Worm (Caenorhabditis elegans) whole organism, L3 larva: ENCODE results near the gene T21H3.5.
A peak's percentile ranks its signal among the peaks of the same experiment; 100 is the strongest.

Experiments used
- R02D3.7 ChIP-seq: fragments of 150-350 bp; optimal IDR thresholded peaks from 2 replicates; lab custom pipeline; 2014; ENCODE audit warnings: missing biosample characterization, missing genetic modification characterization
- ZK546.5 ChIP-seq: sonication (generic microtip); optimal IDR thresholded peaks from 2 replicates; lab custom pipeline; 2017; ENCODE audit warnings: missing biosample characterization, missing genetic modification characterization
- aly-2 ChIP-seq: fragments of 150-350 bp; optimal IDR thresholded peaks from 2 replicates; lab custom pipeline; 2014; ENCODE audit warnings: missing biosample characterization, missing genetic modification characterization
- ceh-82 ChIP-seq: fragments of 150-350 bp; optimal IDR thresholded peaks from 2 replicates; lab custom pipeline; 2014; ENCODE audit warnings: missing biosample characterization, missing genetic modification characterization
- daf-12 ChIP-seq: fragments of 150-350 bp; optimal IDR thresholded peaks from 2 replicates; lab custom pipeline; 2014; ENCODE audit warnings: missing biosample characterization, missing genetic modification reagents, missing genetic modification characterization
- egl-5 ChIP-seq: fragments of 150-350 bp; optimal IDR thresholded peaks from 2 replicates; lab custom pipeline; 2017; ENCODE audit warnings: missing biosample characterization, missing genetic modification reagents, missing genetic modification characterization, inconsistent platforms
- elt-1 ChIP-seq: fragments of 150-350 bp; optimal IDR thresholded peaks from 2 replicates; lab custom pipeline; 2014; ENCODE audit warnings: missing biosample characterization, missing genetic modification characterization
- elt-2 ChIP-seq: sonication (generic microtip); optimal IDR thresholded peaks from 2 replicates; lab custom pipeline; 2016; ENCODE audit warnings: missing genetic modification reagents, mild to moderate bottlenecking, missing genetic modification characterization, missing compliant biosample characterization
- eor-1 ChIP-seq, 2 experiments: fragments of 150-350 bp; optimal IDR thresholded peaks; 2 replicates each; lab custom pipeline; 2014 to 2018; ENCODE audit warnings: missing biosample characterization in 2 of 2, missing genetic modification characterization in 2 of 2
- fkh-10 ChIP-seq: sonication (generic microtip); optimal IDR thresholded peaks from 2 replicates; lab custom pipeline; 2017; ENCODE audit warnings: missing biosample characterization, missing genetic modification reagents, missing genetic modification characterization
- fkh-2 ChIP-seq: fragments of 150-350 bp; optimal IDR thresholded peaks from 2 replicates; lab custom pipeline; 2014; ENCODE audit warnings: missing biosample characterization, missing genetic modification reagents, missing genetic modification characterization
- fos-1 ChIP-seq: fragments of 150-350 bp; optimal IDR thresholded peaks from 2 replicates; lab custom pipeline; 2014; ENCODE audit warnings: missing biosample characterization, missing genetic modification characterization
- hmg-11 ChIP-seq: sonication (generic microtip); optimal IDR thresholded peaks from 2 replicates; lab custom pipeline; 2016; ENCODE audit warnings: missing genetic modification characterization, missing compliant biosample characterization
- jun-1 ChIP-seq: fragments of 150-350 bp; optimal IDR thresholded peaks from 2 replicates; lab custom pipeline; 2014; ENCODE audit warnings: missing biosample characterization, missing genetic modification reagents, missing genetic modification characterization
- lin-15B ChIP-seq: fragments of 150-350 bp; optimal IDR thresholded peaks from 2 replicates; lab custom pipeline; 2014; ENCODE audit warnings: missing biosample characterization, missing genetic modification characterization
- lsy-12 ChIP-seq: sonication (generic microtip); optimal IDR thresholded peaks from 2 replicates; lab custom pipeline; 2016; ENCODE audit warnings: mild to moderate bottlenecking, missing genetic modification characterization, missing compliant biosample characterization
- mml-1 ChIP-seq: fragments of 150-350 bp; sonication (generic microtip); optimal IDR thresholded peaks from 3 replicates; lab custom pipeline; 2014; ENCODE audit warnings: missing biosample characterization, missing genetic modification characterization
- nfya-1 ChIP-seq: sonication (generic microtip); optimal IDR thresholded peaks from 2 replicates; lab custom pipeline; 2017; ENCODE audit warnings: missing genetic modification characterization, mild to moderate bottlenecking, missing compliant biosample characterization, antibody characterized with exemption, moderate library complexity; ENCODE audit not compliant: insufficient read depth
- nhr-12 ChIP-seq: fragments of 150-350 bp; optimal IDR thresholded peaks from 2 replicates; lab custom pipeline; 2014; ENCODE audit warnings: missing biosample characterization, missing genetic modification characterization
- nhr-23 ChIP-seq: fragments of 150-350 bp; optimal IDR thresholded peaks from 2 replicates; lab custom pipeline; 2014; ENCODE audit warnings: missing biosample characterization, missing genetic modification reagents, missing genetic modification characterization
- nhr-237 ChIP-seq: fragments of 150-350 bp; optimal IDR thresholded peaks from 2 replicates; lab custom pipeline; 2014; ENCODE audit warnings: missing biosample characterization, missing genetic modification characterization
- nhr-77 ChIP-seq: fragments of 150-350 bp; optimal IDR thresholded peaks from 2 replicates; lab custom pipeline; 2014; ENCODE audit warnings: missing biosample characterization, missing genetic modification characterization
- pha-4 ChIP-seq: fragments of 150-350 bp; optimal IDR thresholded peaks from 2 replicates; lab custom pipeline; 2014; ENCODE audit warnings: missing biosample characterization, missing genetic modification reagents, missing genetic modification characterization
- pqm-1 ChIP-seq: fragments of 150-350 bp; optimal IDR thresholded peaks from 2 replicates; lab custom pipeline; 2017; ENCODE audit warnings: missing biosample characterization, missing genetic modification characterization, inconsistent platforms
- sea-2 ChIP-seq: fragments of 150-350 bp; sonication (generic microtip); optimal IDR thresholded peaks from 4 replicates; lab custom pipeline; 2014; ENCODE audit warnings: missing biosample characterization, missing genetic modification reagents, missing genetic modification characterization
- skn-1 ChIP-seq: fragments of 150-350 bp; optimal IDR thresholded peaks from 2 replicates; lab custom pipeline; 2014; ENCODE audit warnings: missing biosample characterization, missing genetic modification characterization
- snpc-4 ChIP-seq: fragments of 150-350 bp; optimal IDR thresholded peaks from 2 replicates; lab custom pipeline; 2014; ENCODE audit warnings: missing biosample characterization, missing genetic modification characterization
- unc-39 ChIP-seq: sonication (generic microtip); optimal IDR thresholded peaks from 4 replicates; lab custom pipeline; 2017; ENCODE audit warnings: missing biosample characterization, missing genetic modification characterization
- unc-62 ChIP-seq: fragments of 150-350 bp; sonication (generic microtip); optimal IDR thresholded peaks from 4 replicates; lab custom pipeline; 2014; ENCODE audit warnings: missing biosample characterization, missing genetic modification reagents, missing genetic modification characterization
- zag-1 ChIP-seq: fragments of 150-350 bp; optimal IDR thresholded peaks from 2 replicates; lab custom pipeline; 2014; ENCODE audit warnings: missing biosample characterization, missing genetic modification characterization
- ztf-11 ChIP-seq: fragments of 150-350 bp; optimal IDR thresholded peaks from 2 replicates; lab custom pipeline; 2014; ENCODE audit warnings: missing biosample characterization, missing genetic modification characterization
- ztf-4 ChIP-seq: fragments of 150-350 bp; optimal IDR thresholded peaks from 2 replicates; lab custom pipeline; 2014; ENCODE audit warnings: missing biosample characterization, missing genetic modification characterization

T21H3.5 gene

DNA sequence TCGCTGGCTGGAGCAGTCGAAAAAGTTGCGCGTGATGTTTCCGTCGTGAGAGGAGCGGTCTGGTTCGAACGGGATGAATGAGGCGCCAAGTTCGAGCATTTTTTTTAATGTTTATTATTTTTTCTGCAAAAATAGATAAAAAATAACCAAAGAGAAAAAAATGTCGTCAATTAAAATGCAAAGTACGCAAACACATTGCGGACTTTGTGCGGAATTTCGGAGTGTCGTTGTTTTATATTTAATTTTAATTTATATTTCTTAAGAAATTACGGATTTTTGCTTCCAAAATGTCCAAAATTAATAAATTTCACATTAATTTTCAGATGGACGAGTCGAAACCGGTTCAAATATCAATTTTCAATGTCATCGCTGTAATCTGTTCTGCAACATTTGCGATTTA lies 31.9 kb upstream of the T21H3.5 start, which contains the start of the genes wrb-1 and Y50D4A.4:
TSS of gene wrb-1 (plus strand) at position 78 of the 400 bp plus-strand sequence.
TSS of gene Y50D4A.4 (minus strand) at position 133 of the 400 bp plus-strand sequence.
- TF ChIP-seq lin-15B (tag; lab: Kevin White, UChicago) (peak; percentile 76), unc-62 (GFP tag; lab: Kevin White, UChicago) (no peak), nfya-1 (peak; percentile 56), elt-2 (tag; lab: Kevin White, UChicago) (peak; percentile 16), fos-1 (tag; lab: Kevin White, UChicago) (no peak), egl-5 (peak; percentile 22), snpc-4 (tag; lab: Kevin White, UChicago) (peak; percentile 71), pha-4 (tag; lab: Kevin White, UChicago) (peak; percentile 87), nhr-23 (tag; lab: Kevin White, UChicago) (peak; percentile 83), unc-39 (tag; lab: Kevin White, UChicago) (no peak), hmg-11 (tag; lab: Kevin White, UChicago) (peak; percentile 50), R02D3.7 (tag; lab: Kevin White, UChicago) (peak; percentile 66), ztf-11 (tag; lab: Kevin White, UChicago) (no peak), eor-1 (tag; optimal IDR thresholded peaks at IDR 0.05; lab: Kevin White, UChicago) (peak in 1 of 2 experiments; percentile 60)

DNA sequence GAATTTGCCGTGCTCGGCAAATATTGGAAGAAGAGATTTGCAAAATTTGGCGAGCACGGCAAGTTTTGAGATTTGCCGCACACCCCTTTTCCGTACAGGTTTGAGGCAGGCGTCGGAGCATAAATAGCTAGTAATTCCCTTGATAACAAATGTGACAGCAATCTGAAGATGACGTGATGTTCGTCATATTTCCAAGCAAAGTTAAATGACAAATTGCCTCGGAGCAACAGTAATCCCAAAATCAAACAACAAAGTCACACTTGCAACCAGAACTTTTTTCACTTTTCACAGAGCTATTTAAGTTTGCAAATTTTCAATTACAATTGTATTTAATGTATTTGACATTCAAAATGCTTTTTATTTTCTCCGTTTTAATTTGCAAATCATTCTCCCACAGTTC lies 15.2 kb upstream of the T21H3.5 start, which contains the start of gene F25A2.1:
TSS of gene F25A2.1 (plus strand) at position 301 of the 400 bp plus-strand sequence.
- TF ChIP-seq fkh-2 (tag; lab: Kevin White, UChicago) (no peak), elt-2 (tag; lab: Kevin White, UChicago) (peak; percentile 12)

ce11 chrV:1176277-1176839 lies 12.3 kb upstream of the T21H3.5 start, which contains the start of gene T21H3.1:
Gene T21H3.1, plus strand, starts transcription at chrV:1176724.
- TF ChIP-seq skn-1 (no peak), ztf-11 (tag; lab: Kevin White, UChicago) (no peak), nhr-12 (tag; lab: Kevin White, UChicago) (no peak), aly-2 (tag; lab: Kevin White, UChicago) (no peak), pqm-1 (tag; lab: Kevin White, UChicago) (peak; percentile 95), unc-62 (GFP tag; lab: Kevin White, UChicago) (no peak), ztf-4 (tag; lab: Kevin White, UChicago) (no peak), ceh-82 (tag; lab: Kevin White, UChicago) (no peak), elt-2 (tag; lab: Kevin White, UChicago) (peak; percentile 96), lsy-12 (tag; lab: Kevin White, UChicago) (no peak), R02D3.7 (tag; lab: Kevin White, UChicago) (no peak), zag-1 (tag; lab: Kevin White, UChicago) (no peak), fkh-2 (tag; lab: Kevin White, UChicago) (no peak), egl-5 (no peak), jun-1 (tag; lab: Kevin White, UChicago) (peak; percentile 44)
- TF ChIP-seq, all 47 proteins: peak for 3

- TF ChIP-seq nhr-12 (tag; lab: Kevin White, UChicago) (no peak), sea-2 (no peak), unc-62 (GFP tag; lab: Kevin White, UChicago) (no peak), elt-1 (tag; lab: Kevin White, UChicago) (no peak), lin-15B (tag; lab: Kevin White, UChicago) (no peak), nhr-77 (tag; lab: Kevin White, UChicago) (no peak), mml-1 (tag; lab: Kevin White, UChicago) (no peak), unc-39 (tag; lab: Kevin White, UChicago) (no peak), ZK546.5 (tag; lab: Kevin White, UChicago) (no peak), nhr-237 (tag; lab: Kevin White, UChicago) (no peak), pha-4 (tag; lab: Kevin White, UChicago) (no peak), daf-12 (no peak), fkh-10 (GFP tag; lab: Kevin White, UChicago) (no peak), R02D3.7 (tag; lab: Kevin White, UChicago) (no peak), jun-1 (tag; lab: Kevin White, UChicago) (no peak)
These were observed 6.5 kb upstream of the T21H3.5 start for ce11 chrV:1170591-1170990.
